Fruit fly (Drosophila melanogaster) whole organism: Measurements from ENCODE around the gene Polr1C.

Experiments used
- CG8478 ChIP-seq: fragments of >200 bp; optimal IDR thresholded peaks from 2 replicates; lab custom pipeline; 2018; ENCODE audit warnings: inconsistent platforms
- Dll ChIP-seq: fragments of >200 bp; optimal IDR thresholded peaks from 2 replicates; lab custom pipeline; 2017
- EcR ChIP-seq, 2 experiments: fragments of >200 bp; optimal IDR thresholded peaks; 2 replicates each; lab custom pipeline; 2017; ENCODE audit warnings: missing biosample characterization in 2 of 2, missing genetic modification characterization in 2 of 2, missing genetic modification reagents in 2 of 2
- pan ChIP-seq: fragments of >200 bp; optimal IDR thresholded peaks from 2 replicates; lab custom pipeline; 2017
- psq ChIP-seq: fragments of >200 bp; optimal IDR thresholded peaks from 2 replicates; lab custom pipeline; 2017
- usp ChIP-seq: fragments of >200 bp; optimal IDR thresholded peaks from 2 replicates; lab custom pipeline; 2017; ENCODE audit warnings: missing biosample characterization, missing genetic modification characterization, mixed read lengths

The Polr1C gene

DNA sequence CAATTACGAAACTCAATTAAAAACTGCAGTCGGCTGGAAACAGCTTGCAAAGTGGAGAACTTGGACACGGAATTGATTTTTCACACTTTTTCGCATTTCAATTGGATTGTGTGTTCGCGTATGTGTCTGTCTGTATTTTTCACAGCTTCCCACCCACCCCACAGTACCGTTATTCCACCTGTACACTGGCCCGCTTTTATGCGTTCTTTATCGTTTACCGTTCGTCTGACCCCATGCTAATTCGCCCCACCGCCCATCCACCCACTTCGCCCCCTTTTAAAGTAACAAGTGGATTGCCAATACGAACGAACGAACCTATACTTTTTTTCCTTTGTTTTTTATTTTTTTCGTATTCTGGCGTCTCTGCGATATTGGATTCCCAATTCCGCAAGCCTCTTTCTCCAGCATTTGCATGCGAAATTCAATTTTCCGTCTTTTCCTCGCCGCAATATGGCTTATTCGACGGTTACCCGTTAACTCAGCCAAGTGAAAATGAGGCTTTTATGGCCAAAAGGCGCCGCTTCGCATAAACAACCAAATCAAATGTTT is 13.4 kb downstream of the Polr1C start:
- TF ChIP-seq EcR (GFP tag; optimal IDR thresholded peaks at IDR 0.05; lab: Kevin White, UChicago) (no peak), Dll (lab: Kevin White, UChicago) (no peak), usp (GFP tag; lab: Kevin White, UChicago) (no peak), pan (lab: Kevin White, UChicago) (no peak), psq (lab: Kevin White, UChicago) (no peak), CG8478 (lab: Kevin White, UChicago) (no peak)

DNA sequence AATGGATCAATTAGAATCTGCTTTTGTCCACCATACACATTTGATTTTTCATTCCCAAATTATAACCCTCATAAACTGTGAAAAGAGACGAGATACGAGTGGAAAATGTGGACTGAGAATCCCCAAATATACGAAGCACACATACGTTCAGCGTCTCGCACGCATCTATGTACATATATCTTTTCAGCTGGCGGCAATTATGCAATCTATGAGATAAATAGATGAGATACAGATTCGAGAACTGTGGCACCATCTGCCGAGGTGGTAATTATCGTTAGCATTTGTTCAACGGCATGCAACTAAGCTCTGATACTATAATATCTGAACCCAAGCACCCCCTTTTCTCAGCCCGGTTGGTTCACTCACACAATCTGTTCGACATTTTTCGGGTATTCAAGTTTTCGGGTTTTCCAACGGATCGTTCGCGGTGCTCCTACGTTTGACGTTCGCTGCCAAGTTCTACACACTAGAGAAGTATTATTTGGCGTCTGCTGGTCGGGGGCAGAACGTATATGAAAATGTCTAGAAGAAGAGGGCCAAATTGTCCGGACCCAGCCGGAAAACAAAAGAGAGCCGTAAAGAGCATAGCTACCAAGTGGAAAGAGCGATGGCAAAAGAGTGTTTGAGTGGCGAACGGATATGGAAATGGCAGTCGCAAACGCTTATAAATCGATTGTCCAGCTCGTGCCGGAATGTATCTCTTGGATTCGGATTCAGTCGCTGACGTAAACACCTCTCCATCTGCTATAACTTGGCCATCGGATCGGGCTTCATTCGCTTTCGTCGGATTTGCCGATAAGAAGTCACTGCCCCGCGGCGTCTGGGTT is 26.4 kb downstream of the Polr1C start:
- TF ChIP-seq Dll (lab: Kevin White, UChicago) (no peak), psq (lab: Kevin White, UChicago) (no peak), EcR (GFP tag; optimal IDR thresholded peaks at IDR 0.05; lab: Kevin White, UChicago) (no peak), usp (GFP tag; lab: Kevin White, UChicago) (no peak)

DNA sequence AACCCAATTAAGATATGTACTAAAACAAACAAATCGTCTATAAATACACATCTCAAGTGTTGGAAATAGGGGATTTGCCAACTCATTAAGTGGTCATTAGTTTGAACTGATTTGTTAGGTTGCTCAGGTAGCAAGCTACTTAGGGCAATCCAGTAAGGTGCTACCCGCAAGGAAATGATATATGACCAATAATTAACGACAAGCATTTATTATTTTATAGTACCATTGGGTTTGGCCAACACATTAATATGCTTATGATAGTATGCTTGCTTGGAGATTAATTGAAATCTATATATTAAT is 27.0 kb downstream of the Polr1C start:
- no peak for TF ChIP-seq EcR (GFP tag; optimal IDR thresholded peaks at IDR 0.05; lab: Kevin White, UChicago)
- TF ChIP-seq usp (GFP tag; lab: Kevin White, UChicago), result no peak
- TF ChIP-seq pan (lab: Kevin White, UChicago), result no peak
- no peak for TF ChIP-seq psq (lab: Kevin White, UChicago)
- TF ChIP-seq Dll (lab: Kevin White, UChicago), result no peak
- TF ChIP-seq CG8478 (lab: Kevin White, UChicago), result no peak

DNA sequence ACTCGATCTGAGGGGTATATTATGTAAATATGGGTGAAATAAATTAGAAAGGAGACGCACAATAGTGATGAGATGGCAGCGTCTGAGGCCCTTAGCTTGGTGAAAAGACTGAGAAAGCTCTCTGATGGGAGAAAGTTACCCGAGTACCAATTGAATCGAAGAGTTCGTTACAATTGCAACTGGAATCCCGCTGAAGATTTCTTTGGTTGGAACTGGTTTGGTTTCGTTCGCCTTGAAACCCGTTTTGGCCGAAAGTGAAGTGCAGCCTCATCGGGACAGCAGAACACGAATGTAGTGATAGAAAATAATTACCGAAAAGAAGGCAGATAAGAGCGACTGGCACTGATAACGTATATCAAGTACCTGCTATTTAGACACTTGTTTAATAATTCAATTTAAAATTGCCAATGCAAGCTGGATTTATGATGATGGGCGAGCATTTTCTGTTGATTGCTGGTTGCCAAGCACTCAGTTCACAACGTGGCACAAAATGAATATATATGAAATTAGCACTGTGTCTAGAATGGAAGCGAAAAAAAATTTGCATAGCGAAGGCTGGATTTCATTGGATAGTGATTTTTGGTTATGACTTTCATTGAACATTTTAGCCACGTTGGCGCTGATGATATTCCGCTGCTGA is 27.6 kb downstream of the Polr1C start:
- TF ChIP-seq Dll (lab: Kevin White, UChicago) (no peak), CG8478 (lab: Kevin White, UChicago) (no peak), EcR (GFP tag; optimal IDR thresholded peaks at IDR 0.05; lab: Kevin White, UChicago) (no peak), usp (GFP tag; lab: Kevin White, UChicago) (no peak), pan (lab: Kevin White, UChicago) (no peak), psq (lab: Kevin White, UChicago) (no peak)

- no peak for TF ChIP-seq Dll (lab: Kevin White, UChicago)
- TF ChIP-seq CG8478 (lab: Kevin White, UChicago), result peak; percentile 64
- peak in 1 of 2 experiments; percentile 67 for TF ChIP-seq EcR (GFP tag; optimal IDR thresholded peaks at IDR 0.05; lab: Kevin White, UChicago)
- TF ChIP-seq pan (lab: Kevin White, UChicago), result no peak
- no peak for TF ChIP-seq psq (lab: Kevin White, UChicago)
Observed at dm6 chr2L:4997401-4998259, 28.8 kb downstream of the Polr1C start.

dm6 chr2L:4998260-4998560 is 29.4 kb downstream of the Polr1C start:
- TF ChIP-seq CG8478 (lab: Kevin White, UChicago) (no peak), EcR (GFP tag; optimal IDR thresholded peaks at IDR 0.05; lab: Kevin White, UChicago) (no peak), Dll (lab: Kevin White, UChicago) (no peak), pan (lab: Kevin White, UChicago) (no peak), psq (lab: Kevin White, UChicago) (no peak), usp (GFP tag; lab: Kevin White, UChicago) (no peak)

- no peak for TF ChIP-seq CG8478 (lab: Kevin White, UChicago)
- TF ChIP-seq EcR (GFP tag; optimal IDR thresholded peaks at IDR 0.05; lab: Kevin White, UChicago), result no peak
- TF ChIP-seq psq (lab: Kevin White, UChicago), result no peak
- no peak for TF ChIP-seq usp (GFP tag; lab: Kevin White, UChicago)
- no peak for TF ChIP-seq pan (lab: Kevin White, UChicago)
- TF ChIP-seq Dll (lab: Kevin White, UChicago), result no peak
Observed at dm6 chr2L:4998571-4999191, 29.9 kb downstream of the Polr1C start.

dm6 chr2L:4999389-5000032 is 30.7 kb downstream of the Polr1C start:
- TF ChIP-seq EcR (GFP tag; optimal IDR thresholded peaks at IDR 0.05; lab: Kevin White, UChicago) (peak in 1 of 2 experiments; percentile 27), CG8478 (lab: Kevin White, UChicago) (no peak), psq (lab: Kevin White, UChicago) (no peak)

DNA sequence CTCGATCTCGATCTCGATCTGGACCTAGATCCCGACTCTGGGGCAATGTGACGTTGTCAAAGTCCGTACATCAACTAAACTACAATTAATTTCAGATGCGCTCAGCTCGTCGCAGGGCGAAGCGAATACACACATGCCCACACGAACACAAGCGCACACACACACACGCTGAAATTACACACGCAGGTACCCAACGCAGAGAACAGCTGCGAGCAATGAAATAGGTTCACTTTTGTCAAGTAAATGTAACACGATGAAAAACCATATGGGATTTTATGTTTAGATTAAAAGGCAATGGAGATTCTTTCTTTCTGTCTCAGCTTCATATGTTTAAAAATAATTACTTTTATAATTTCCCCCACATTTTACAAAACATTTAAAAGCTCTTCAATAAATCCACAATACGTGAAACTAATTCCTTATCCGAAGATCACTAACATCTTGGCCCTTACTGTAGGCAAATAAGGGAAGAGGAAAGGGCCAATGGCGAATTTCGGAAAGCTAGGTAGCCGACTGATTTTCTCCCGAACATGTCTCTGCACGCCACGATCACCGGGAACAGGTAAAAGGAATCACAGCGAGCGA is 31.6 kb downstream of the Polr1C start:
- TF ChIP-seq psq (lab: Kevin White, UChicago) (no peak), EcR (GFP tag; optimal IDR thresholded peaks at IDR 0.05; lab: Kevin White, UChicago) (no peak), pan (lab: Kevin White, UChicago) (no peak), usp (GFP tag; lab: Kevin White, UChicago) (no peak)
